Worm (Caenorhabditis elegans) whole organism, young adult: ENCODE measurements around the gene Y17G7B.23.
A peak's percentile ranks its signal among the peaks of the same experiment; 100 is the strongest.

Source experiments
- C06A6.2 ChIP-seq: fragments of 200-800 bp; sonication (Bioruptor generic); conservative IDR thresholded peaks from 2 replicates; pipeline ENCODE4 v1.3.6; 2022; ENCODE audit warnings: missing genetic modification characterization, missing compliant biosample characterization
- C17E4.6 ChIP-seq: fragments of 200-800 bp; sonication (Bioruptor generic); IDR thresholded peaks from 2 replicates; pipeline ENCODE4 v1.3.6; 2022; ENCODE audit warnings: missing genetic modification reagents, missing genetic modification characterization, missing compliant biosample characterization
- D2030.7 ChIP-seq: fragments of 200-800 bp; sonication (Bioruptor generic); IDR thresholded peaks from 2 replicates; pipeline ENCODE4 v1.3.6; 2022; ENCODE audit warnings: missing genetic modification reagents, missing genetic modification characterization, missing compliant biosample characterization
- F55B11.4 ChIP-seq: sonication (generic microtip); optimal IDR thresholded peaks from 2 replicates; lab custom pipeline; 2016; ENCODE audit warnings: missing compliant biosample characterization, missing genetic modification characterization, borderline replicate concordance; ENCODE audit not compliant: insufficient read depth
- K11D2.4 ChIP-seq: fragments of 200-800 bp; sonication (Bioruptor generic); IDR thresholded peaks from 2 replicates; pipeline ENCODE4 v1.3.6; 2022; ENCODE audit warnings: missing genetic modification reagents, missing genetic modification characterization, missing compliant biosample characterization
- T07F8.4 ChIP-seq: sonication (generic microtip); optimal IDR thresholded peaks from 2 replicates; lab custom pipeline; 2016; ENCODE audit warnings: mild to moderate bottlenecking, missing genetic modification characterization, moderate library complexity, missing compliant biosample characterization
- Y53G8AR.9 ChIP-seq: fragments of 200-800 bp; sonication (Bioruptor generic); conservative IDR thresholded peaks from 2 replicates; pipeline ENCODE4 v1.3.6; 2022; ENCODE audit warnings: missing genetic modification reagents, missing genetic modification characterization, missing compliant biosample characterization
- Y67H2A.10 ChIP-seq: fragments of 200-800 bp; sonication (Bioruptor generic); conservative IDR thresholded peaks from 2 replicates; pipeline ENCODE4 v1.3.6; 2022; ENCODE audit warnings: missing genetic modification reagents, missing genetic modification characterization, missing compliant biosample characterization
- Y95B8A.8 ChIP-seq: fragments of 200-800 bp; sonication (Bioruptor generic); IDR thresholded peaks from 2 replicates; pipeline ENCODE4 v1.3.6; 2022; ENCODE audit warnings: missing genetic modification reagents, missing genetic modification characterization, missing compliant biosample characterization
- ama-1 ChIP-seq, 3 experiments: fragments of 150-350 bp in 1 of 3; sonication (generic microtip) in 2 of 3; optimal IDR thresholded peaks; 2 replicates each; lab custom pipeline; 2014 to 2018; ENCODE audit warnings: missing biosample characterization in 2 of 3, missing genetic modification characterization in 2 of 3, missing genetic modification reagents in 2 of 3
- aptf-2 ChIP-seq: fragments of 200-800 bp; sonication (Bioruptor generic); conservative IDR thresholded peaks from 2 replicates; pipeline ENCODE4 v1.3.6; 2022; ENCODE audit warnings: missing genetic modification reagents, missing genetic modification characterization, missing compliant biosample characterization
- attf-3 ChIP-seq: fragments of 200-800 bp; sonication (Bioruptor generic); conservative IDR thresholded peaks from 2 replicates; pipeline ENCODE4 v1.3.6; 2022; ENCODE audit warnings: missing genetic modification reagents, missing genetic modification characterization, missing compliant biosample characterization
- attf-5 ChIP-seq: fragments of 200-800 bp; sonication (Bioruptor generic); optimal IDR thresholded peaks from 2 replicates; lab custom pipeline; 2018; ENCODE audit warnings: mild to moderate bottlenecking, missing genetic modification characterization, missing compliant biosample characterization
- ccch-3 ChIP-seq: fragments of 200-800 bp; sonication (Bioruptor generic); optimal IDR thresholded peaks from 2 replicates; lab custom pipeline; 2018; ENCODE audit warnings: mild to moderate bottlenecking, missing genetic modification characterization, missing compliant biosample characterization
- cebp-1 ChIP-seq, 2 experiments: fragments of 200-800 bp in 1 of 2; sonication (Bioruptor generic) in 1 of 2; sonication (generic microtip) in 1 of 2; IDR thresholded peaks in 1 of 2; optimal IDR thresholded peaks in 1 of 2; 2 replicates each; pipeline versions ENCODE4 v1.3.6 to Lab custom; 2017 to 2022; ENCODE audit warnings: missing compliant biosample characterization in 2 of 2, missing genetic modification characterization in 2 of 2, mild to moderate bottlenecking in 1 of 2, missing genetic modification reagents in 1 of 2, moderate library complexity in 1 of 2
- cebp-2 ChIP-seq: fragments of 200-800 bp; sonication (Bioruptor generic); IDR thresholded peaks from 2 replicates; pipeline ENCODE4 v1.3.6; 2022; ENCODE audit warnings: missing genetic modification characterization, missing compliant biosample characterization
- ceh-100 ChIP-seq: fragments of 200-800 bp; sonication (Bioruptor generic); IDR thresholded peaks from 2 replicates; pipeline ENCODE4 v1.3.6; 2022; ENCODE audit warnings: missing genetic modification reagents, missing genetic modification characterization, missing compliant biosample characterization
- ceh-27 ChIP-seq: fragments of 200-800 bp; sonication (Bioruptor generic); optimal IDR thresholded peaks from 2 replicates; lab custom pipeline; 2018; ENCODE audit warnings: mild to moderate bottlenecking, missing genetic modification characterization, moderate library complexity, missing compliant biosample characterization
- ceh-40 ChIP-seq: fragments of 200-800 bp; sonication (Bioruptor generic); IDR thresholded peaks from 2 replicates; pipeline ENCODE4 v1.3.6; 2022; ENCODE audit warnings: missing genetic modification characterization, missing compliant biosample characterization
- dox-1 ChIP-seq: fragments of 200-800 bp; sonication (Bioruptor generic); IDR thresholded peaks from 2 replicates; pipeline ENCODE4 v1.3.6; 2022; ENCODE audit warnings: missing genetic modification reagents, missing genetic modification characterization, missing compliant biosample characterization
- dpl-1 ChIP-seq: fragments of 150-350 bp; optimal IDR thresholded peaks from 2 replicates; lab custom pipeline; 2014; ENCODE audit warnings: missing biosample characterization, missing genetic modification reagents, missing genetic modification characterization
- efl-1 ChIP-seq: fragments of 150-350 bp; optimal IDR thresholded peaks from 2 replicates; lab custom pipeline; 2014; ENCODE audit warnings: missing biosample characterization, missing genetic modification reagents, missing genetic modification characterization
- egl-18 ChIP-seq: fragments of 200-800 bp; sonication (Bioruptor generic); IDR thresholded peaks from 2 replicates; pipeline ENCODE4 v1.3.6; 2022; ENCODE audit warnings: missing genetic modification reagents, missing genetic modification characterization, missing compliant biosample characterization
- egrh-3 ChIP-seq: fragments of 200-800 bp; sonication (Bioruptor generic); IDR thresholded peaks from 2 replicates; pipeline ENCODE4 v1.3.6; 2022; ENCODE audit warnings: missing genetic modification reagents, missing genetic modification characterization, missing compliant biosample characterization
- hsf-1 ChIP-seq: fragments of 200-800 bp; sonication (Bioruptor generic); IDR thresholded peaks from 2 replicates; pipeline ENCODE4 v1.3.6; 2022; ENCODE audit warnings: missing genetic modification reagents, missing genetic modification characterization, missing compliant biosample characterization
- lin-26 ChIP-seq: fragments of 200-800 bp; sonication (Bioruptor generic); IDR thresholded peaks from 2 replicates; pipeline ENCODE4 v1.3.6; 2022; ENCODE audit warnings: missing genetic modification reagents, missing genetic modification characterization, missing compliant biosample characterization
- lin-35 ChIP-seq, 3 experiments: fragments of 150-350 bp in 2 of 3; sonication (generic microtip) in 1 of 3; optimal IDR thresholded peaks; 2 replicates each; lab custom pipeline; 2014 to 2018; ENCODE audit warnings: missing biosample characterization in 3 of 3, missing genetic modification characterization in 3 of 3, missing genetic modification reagents in 3 of 3
- lin-40 ChIP-seq: sonication (generic microtip); optimal IDR thresholded peaks from 2 replicates; lab custom pipeline; 2016; ENCODE audit warnings: missing genetic modification characterization, mild to moderate bottlenecking, missing compliant biosample characterization, missing genotype, missing genetic modification reagents
- lsy-27 ChIP-seq: sonication (generic microtip); optimal IDR thresholded peaks from 2 replicates; lab custom pipeline; 2017; ENCODE audit warnings: missing genetic modification characterization, mild to moderate bottlenecking, missing compliant biosample characterization, antibody characterized with exemption, missing genotype, borderline replicate concordance; ENCODE audit not compliant: insufficient read depth
- madf-10 ChIP-seq: sonication (generic microtip); optimal IDR thresholded peaks from 2 replicates; lab custom pipeline; 2016; ENCODE audit warnings: mild to moderate bottlenecking, missing genetic modification characterization, missing compliant biosample characterization
- mcd-1 ChIP-seq: fragments of 200-800 bp; sonication (Bioruptor generic); IDR thresholded peaks from 2 replicates; pipeline ENCODE4 v1.3.6; 2022; ENCODE audit warnings: missing genetic modification reagents, missing genetic modification characterization, missing compliant biosample characterization
- nfyb-1 ChIP-seq: fragments of 200-800 bp; sonication (Bioruptor generic); IDR thresholded peaks from 2 replicates; pipeline ENCODE4 v1.3.6; 2022; ENCODE audit warnings: missing genetic modification reagents, missing genetic modification characterization, missing compliant biosample characterization
- nhr-179 ChIP-seq: sonication (generic microtip); optimal IDR thresholded peaks from 2 replicates; lab custom pipeline; 2016; ENCODE audit warnings: mild to moderate bottlenecking, missing genetic modification characterization, missing compliant biosample characterization
- nhr-80 ChIP-seq: sonication (generic microtip); optimal IDR thresholded peaks from 2 replicates; lab custom pipeline; 2016; ENCODE audit warnings: missing genetic modification characterization, missing compliant biosample characterization
- rec-8 ChIP-seq, 2 experiments: sonication (generic microtip); optimal IDR thresholded peaks; 2 replicates each; lab custom pipeline; 2016; ENCODE audit warnings: mild to moderate bottlenecking in 2 of 2, missing genetic modification characterization in 2 of 2, missing genetic modification reagents in 2 of 2, missing genotype in 2 of 2, missing biosample characterization in 1 of 2, missing compliant biosample characterization in 1 of 2, moderate library complexity in 1 of 2
- snpc-1.3 ChIP-seq: sonication (generic microtip); optimal IDR thresholded peaks from 2 replicates; lab custom pipeline; 2017; ENCODE audit warnings: missing genetic modification characterization, mild to moderate bottlenecking, missing compliant biosample characterization, antibody characterized with exemption, moderate library complexity, missing genotype, missing genetic modification reagents; ENCODE audit not compliant: insufficient read depth
- snpc-4 ChIP-seq, 5 experiments: fragments of 150-350 bp in 1 of 5; sonication (generic microtip) in 4 of 5; optimal IDR thresholded peaks; 2 replicates each; lab custom pipeline; 2014 to 2018; ENCODE audit warnings: missing genetic modification characterization in 5 of 5, missing biosample characterization in 3 of 5, antibody characterized with exemption in 2 of 5, mild to moderate bottlenecking in 2 of 5, missing compliant biosample characterization in 2 of 5, missing genotype in 2 of 5, moderate library complexity in 2 of 5, missing genetic modification reagents in 1 of 5
- tbp1 ChIP-seq: fragments of 200-800 bp; sonication (Bioruptor generic); optimal IDR thresholded peaks from 2 replicates; lab custom pipeline; 2018; ENCODE audit warnings: mild to moderate bottlenecking, missing genetic modification characterization, missing compliant biosample characterization
- tbx-9 ChIP-seq: sonication (generic microtip); optimal IDR thresholded peaks from 2 replicates; lab custom pipeline; 2016; ENCODE audit warnings: borderline replicate concordance, missing genetic modification characterization, inconsistent platforms, missing compliant biosample characterization
- ztf-26 ChIP-seq: sonication (generic microtip); optimal IDR thresholded peaks from 2 replicates; lab custom pipeline; 2017; ENCODE audit warnings: missing genetic modification characterization, missing compliant biosample characterization
- ztf-28 ChIP-seq: fragments of 200-800 bp; sonication (Bioruptor generic); IDR thresholded peaks from 2 replicates; pipeline ENCODE4 v1.3.6; 2022; ENCODE audit warnings: missing genetic modification reagents, missing genetic modification characterization, missing compliant biosample characterization

Gene Y17G7B.23

ce11 chrII:12036516-12036915, 37.5 kb downstream of the Y17G7B.23 start, which contains the start of gene cyn-16:
Gene cyn-16 (minus strand): TSS chrII:12036742.
- peak; percentile 32 for TF ChIP-seq ama-1 (optimal IDR thresholded peaks at IDR 0.05; lab: Kevin White, UChicago)
- no peak for TF ChIP-seq ama-1 (GFP tag; optimal IDR thresholded peaks at IDR 0.05; lab: Kevin White, UChicago)
- TF ChIP-seq aptf-2, result no peak
- TF ChIP-seq cebp-1 (GFP tag; IDR thresholded peaks at IDR 0.05; lab: Robert Waterston, UW), result no peak
- TF ChIP-seq cebp-1 (tag; optimal IDR thresholded peaks at IDR 0.05; lab: Kevin White, UChicago), result peak; percentile 10
- TF ChIP-seq tbx-9 (tag; lab: Kevin White, UChicago), result no peak
- no peak for TF ChIP-seq T07F8.4 (tag; lab: Kevin White, UChicago)

ce11 chrII:12039039-12039438, 40.0 kb downstream of the Y17G7B.23 start, which contains the start of gene tpi-1:
Gene tpi-1 (minus strand): TSS chrII:12039139.
- TF ChIP-seq ceh-40 (GFP tag; lab: Robert Waterston, UW) (no peak), K11D2.4 (no peak), efl-1 (GFP tag; lab: Kevin White, UChicago) (no peak), F55B11.4 (tag; lab: Kevin White, UChicago) (no peak), D2030.7 (GFP tag; lab: Robert Waterston, UW) (no peak), attf-5 (GFP tag; lab: Kevin White, UChicago) (no peak), rec-8 (tag; optimal IDR thresholded peaks at IDR 0.05; lab: Kevin White, UChicago) (no peak), ccch-3 (GFP tag; lab: Kevin White, UChicago) (no peak), egl-18 (GFP tag; lab: Robert Waterston, UW) (no peak), Y95B8A.8 (GFP tag; lab: Robert Waterston, UW) (no peak), nhr-179 (no peak), T07F8.4 (tag; lab: Kevin White, UChicago) (no peak), C17E4.6 (GFP tag; lab: Robert Waterston, UW) (no peak), snpc-1.3 (tag; lab: Kevin White, UChicago) (no peak), Y53G8AR.9 (GFP tag; lab: Robert Waterston, UW) (no peak), attf-3 (GFP tag; lab: Robert Waterston, UW) (no peak), Y67H2A.10 (GFP tag; lab: Robert Waterston, UW) (no peak)

ce11 chrII:12040167-12040566, 41.2 kb downstream of the Y17G7B.23 start:
- TF ChIP-seq nfyb-1 (GFP tag; lab: Robert Waterston, UW) (0 out of 2 replicates have a peak, but pooled peaks have one; percentile 21), snpc-4 (GFP tag; optimal IDR thresholded peaks at IDR 0.05; lab: Kevin White, UChicago) (no peak), snpc-4 (tag; optimal IDR thresholded peaks at IDR 0.05; lab: Kevin White, UChicago) (peak in 2 of 4 experiments; percentile 5 to 47), lsy-27 (tag; lab: Kevin White, UChicago) (no peak), mcd-1 (GFP tag; lab: Robert Waterston, UW) (peak; percentile 64), hsf-1 (GFP tag; lab: Robert Waterston, UW) (no peak), cebp-2 (GFP tag; lab: Robert Waterston, UW) (no peak), ztf-26 (tag; lab: Kevin White, UChicago) (peak; percentile 20), lin-40 (tag; lab: Kevin White, UChicago) (peak; percentile 53), ama-1 (optimal IDR thresholded peaks at IDR 0.05; lab: Kevin White, UChicago) (peak; percentile 20), ama-1 (GFP tag; optimal IDR thresholded peaks at IDR 0.05; lab: Kevin White, UChicago) (no peak), tbp1 (peak; percentile 15), cebp-1 (GFP tag; IDR thresholded peaks at IDR 0.05; lab: Robert Waterston, UW) (0 out of 2 replicates have a peak, but pooled peaks have one; percentile 37), cebp-1 (tag; optimal IDR thresholded peaks at IDR 0.05; lab: Kevin White, UChicago) (peak; percentile 69), lin-26 (no peak), madf-10 (peak; percentile 3), dox-1 (GFP tag; lab: Robert Waterston, UW) (no peak; the same call in 1 of the 2 replicates), attf-5 (GFP tag; lab: Kevin White, UChicago) (peak; percentile 68), K11D2.4 (no peak), lin-35 (GFP tag; optimal IDR thresholded peaks at IDR 0.05; lab: Kevin White, UChicago) (no peak), nhr-80 (tag; lab: Kevin White, UChicago) (peak; percentile 94), dpl-1 (GFP tag; lab: Kevin White, UChicago) (no peak), egrh-3 (peak; percentile 13; the same call in 1 of the 2 replicates), ceh-100 (GFP tag; lab: Robert Waterston, UW) (peak; percentile 30; the same call in 1 of the 2 replicates), ztf-28 (GFP tag; lab: Robert Waterston, UW) (no peak), C06A6.2 (GFP tag; lab: Robert Waterston, UW) (no peak; the same call in 1 of the 2 replicates), ceh-27 (GFP tag; lab: Kevin White, UChicago) (peak; percentile 9)
